Worm (Caenorhabditis elegans) whole organism, L1 larva: ENCODE results near the gene gmeb-1.

Experiments
- C04F5.9 ChIP-seq: sonication (generic microtip); optimal IDR thresholded peaks from 2 replicates; lab custom pipeline; 2016; ENCODE audit warnings: missing genetic modification characterization, missing compliant biosample characterization
- F16B12.6 ChIP-seq: fragments of 150-350 bp; optimal IDR thresholded peaks from 2 replicates; lab custom pipeline; 2014; ENCODE audit warnings: missing biosample characterization, missing genetic modification characterization
- alr-1 ChIP-seq: fragments of 200-800 bp; sonication (Bioruptor generic); optimal IDR thresholded peaks from 2 replicates; lab custom pipeline; 2018; ENCODE audit warnings: borderline replicate concordance, mild to moderate bottlenecking, missing genetic modification characterization, missing compliant biosample characterization
- aly-2 ChIP-seq: fragments of 150-350 bp; optimal IDR thresholded peaks from 2 replicates; lab custom pipeline; 2014; ENCODE audit warnings: missing biosample characterization, missing genetic modification characterization
- blmp-1 ChIP-seq: fragments of 150-350 bp; optimal IDR thresholded peaks from 2 replicates; lab custom pipeline; 2014; ENCODE audit warnings: missing biosample characterization, missing genetic modification characterization
- ceh-63 ChIP-seq: fragments of 200-800 bp; sonication (Bioruptor generic); optimal IDR thresholded peaks from 2 replicates; lab custom pipeline; 2018; ENCODE audit warnings: mild to moderate bottlenecking, missing genetic modification characterization, missing compliant biosample characterization
- ceh-8 ChIP-seq: fragments of 200-800 bp; sonication (Bioruptor generic); optimal IDR thresholded peaks from 2 replicates; lab custom pipeline; 2018; ENCODE audit warnings: mild to moderate bottlenecking, missing genetic modification characterization, moderate library complexity, missing compliant biosample characterization
- ceh-90 ChIP-seq: sonication (generic microtip); optimal IDR thresholded peaks from 2 replicates; lab custom pipeline; 2016; ENCODE audit warnings: missing genetic modification characterization, missing compliant biosample characterization
- ces-1 ChIP-seq: fragments of 150-350 bp; optimal IDR thresholded peaks from 2 replicates; lab custom pipeline; 2014; ENCODE audit warnings: missing biosample characterization, missing genetic modification reagents, missing genetic modification characterization
- dpl-1 ChIP-seq, 3 experiments: fragments of 150-350 bp in 2 of 3; sonication (generic microtip) in 1 of 3; optimal IDR thresholded peaks; 2 replicates each; lab custom pipeline; 2014 to 2017; ENCODE audit warnings: missing biosample characterization in 3 of 3, missing genetic modification characterization in 3 of 3, missing genetic modification reagents in 3 of 3
- efl-1 ChIP-seq, 4 experiments: fragments of 150-350 bp; optimal IDR thresholded peaks in 3 of 4; peaks in 1 of 4; 1 replicate in 1 of 4; 2 replicates in 3 of 4; lab custom pipeline; 2014; ENCODE audit warnings: missing biosample characterization in 2 of 4, missing genetic modification characterization in 2 of 4, missing genetic modification reagents in 2 of 4
- efl-3 ChIP-seq: fragments of 200-800 bp; sonication (Bioruptor generic); optimal IDR thresholded peaks from 2 replicates; lab custom pipeline; 2018; ENCODE audit warnings: mild to moderate bottlenecking, missing genetic modification characterization, missing compliant biosample characterization
- egl-27 ChIP-seq, 2 experiments: fragments of 150-350 bp in 1 of 2; sonication (generic microtip); optimal IDR thresholded peaks; 3 replicates each; lab custom pipeline; 2017 to 2018; ENCODE audit warnings: missing biosample characterization in 2 of 2, missing genetic modification characterization in 2 of 2, missing genetic modification reagents in 2 of 2
- fkh-10 ChIP-seq: sonication (generic microtip); optimal IDR thresholded peaks from 2 replicates; lab custom pipeline; 2017; ENCODE audit warnings: missing biosample characterization, missing genetic modification reagents, missing genetic modification characterization
- fkh-8 ChIP-seq: sonication (generic microtip); optimal IDR thresholded peaks from 2 replicates; lab custom pipeline; 2016; ENCODE audit warnings: mild to moderate bottlenecking, missing genetic modification characterization, missing compliant biosample characterization
- grh-1 ChIP-seq: fragments of 200-800 bp; sonication (Bioruptor generic); IDR thresholded peaks from 2 replicates; pipeline ENCODE4 v1.3.6; 2022; ENCODE audit warnings: missing genetic modification reagents, missing genetic modification characterization, missing compliant biosample characterization
- hpl-2 ChIP-seq: fragments of 150-350 bp; optimal IDR thresholded peaks from 2 replicates; lab custom pipeline; 2014; ENCODE audit warnings: missing biosample characterization, missing genetic modification reagents, missing genetic modification characterization
- irx-1 ChIP-seq: sonication (generic microtip); optimal IDR thresholded peaks from 2 replicates; lab custom pipeline; 2016; ENCODE audit warnings: missing genetic modification characterization, missing compliant biosample characterization
- lin-13 ChIP-seq: fragments of 150-350 bp; optimal IDR thresholded peaks from 2 replicates; lab custom pipeline; 2014; ENCODE audit warnings: missing biosample characterization, missing genetic modification reagents, missing genetic modification characterization
- lin-15B ChIP-seq: fragments of 150-350 bp; sonication (generic microtip); optimal IDR thresholded peaks from 3 replicates; lab custom pipeline; 2014; ENCODE audit warnings: missing biosample characterization, missing genetic modification characterization
- lin-35 ChIP-seq, 2 experiments: fragments of 150-350 bp; optimal IDR thresholded peaks; 2 replicates each; lab custom pipeline; 2014; ENCODE audit warnings: missing biosample characterization in 2 of 2, missing genetic modification characterization in 2 of 2, missing genetic modification reagents in 2 of 2
- lir-3 ChIP-seq: sonication (generic microtip); optimal IDR thresholded peaks from 2 replicates; lab custom pipeline; 2016; ENCODE audit warnings: mild to moderate bottlenecking, missing genetic modification characterization, moderate library complexity, missing compliant biosample characterization; ENCODE audit not compliant: poor library complexity
- lsy-2 ChIP-seq, 2 experiments: fragments of 150-350 bp; optimal IDR thresholded peaks; 2 replicates each; lab custom pipeline; 2014; ENCODE audit warnings: missing biosample characterization in 2 of 2, missing genetic modification characterization in 2 of 2
- mab-9 ChIP-seq: fragments of 200-800 bp; sonication (Bioruptor generic); IDR thresholded peaks from 2 replicates; pipeline ENCODE4 v1.3.6; 2022; ENCODE audit warnings: missing genetic modification reagents, missing genetic modification characterization, missing compliant biosample characterization
- mdl-1 ChIP-seq, 2 experiments: fragments of 150-350 bp; optimal IDR thresholded peaks; 2 replicates each; lab custom pipeline; 2014 to 2017; ENCODE audit warnings: missing biosample characterization in 2 of 2, missing genetic modification characterization in 2 of 2, inconsistent platforms in 1 of 2
- mef-2 ChIP-seq: fragments of 150-350 bp; optimal IDR thresholded peaks from 2 replicates; lab custom pipeline; 2014; ENCODE audit warnings: missing biosample characterization, missing genetic modification characterization
- nhr-11 ChIP-seq: fragments of 150-350 bp; optimal IDR thresholded peaks from 2 replicates; lab custom pipeline; 2014; ENCODE audit warnings: missing biosample characterization, missing genetic modification characterization
- nhr-12 ChIP-seq: sonication (generic microtip); optimal IDR thresholded peaks from 2 replicates; lab custom pipeline; 2017; ENCODE audit warnings: missing biosample characterization, missing genetic modification characterization
- nhr-19 ChIP-seq: fragments of 200-800 bp; sonication (Bioruptor generic); conservative IDR thresholded peaks from 2 replicates; pipeline ENCODE4 v1.3.6; 2022; ENCODE audit warnings: missing genetic modification characterization, missing compliant biosample characterization
- nhr-20 ChIP-seq: sonication (generic microtip); optimal IDR thresholded peaks from 2 replicates; lab custom pipeline; 2016; ENCODE audit warnings: mild to moderate bottlenecking, missing genetic modification characterization, missing compliant biosample characterization
- nhr-237 ChIP-seq: fragments of 150-350 bp; optimal IDR thresholded peaks from 2 replicates; lab custom pipeline; 2014; ENCODE audit warnings: missing biosample characterization, missing genetic modification characterization
- nhr-71 ChIP-seq: sonication (generic microtip); optimal IDR thresholded peaks from 2 replicates; lab custom pipeline; 2016; ENCODE audit warnings: mild to moderate bottlenecking, missing genetic modification characterization, moderate library complexity, missing compliant biosample characterization
- nhr-76 ChIP-seq: sonication (generic microtip); optimal IDR thresholded peaks from 2 replicates; lab custom pipeline; 2017; ENCODE audit warnings: missing biosample characterization, missing genetic modification characterization
- nhr-84 ChIP-seq: sonication (generic microtip); optimal IDR thresholded peaks from 2 replicates; lab custom pipeline; 2017; ENCODE audit warnings: missing biosample characterization, missing genetic modification characterization
- nhr-85 ChIP-seq: sonication (generic microtip); peaks from one replicate; lab custom pipeline; 2016; ENCODE audit warnings: missing genetic modification characterization, inconsistent platforms, missing compliant biosample characterization
- rnt-1 ChIP-seq: sonication (generic microtip); optimal IDR thresholded peaks from 2 replicates; lab custom pipeline; 2016; ENCODE audit warnings: mild to moderate bottlenecking, missing genetic modification characterization, moderate library complexity, missing compliant biosample characterization
- skn-1 ChIP-seq: fragments of 150-350 bp; optimal IDR thresholded peaks from 2 replicates; lab custom pipeline; 2014; ENCODE audit warnings: missing biosample characterization, missing genetic modification characterization
- snu-23 ChIP-seq: sonication (generic microtip); optimal IDR thresholded peaks from 2 replicates; lab custom pipeline; 2016; ENCODE audit warnings: missing genetic modification characterization, missing compliant biosample characterization
- sox-4 ChIP-seq: sonication (generic microtip); optimal IDR thresholded peaks from 2 replicates; lab custom pipeline; 2016; ENCODE audit warnings: missing genetic modification characterization, missing compliant biosample characterization
- sup-37 ChIP-seq: fragments of 200-800 bp; sonication (Bioruptor generic); optimal IDR thresholded peaks from 2 replicates; lab custom pipeline; 2018; ENCODE audit warnings: mild to moderate bottlenecking, missing genetic modification characterization, missing compliant biosample characterization
- tlp-1 ChIP-seq: fragments of 150-350 bp; optimal IDR thresholded peaks from 2 replicates; lab custom pipeline; 2014; ENCODE audit warnings: missing biosample characterization, missing genetic modification characterization
- unc-86 ChIP-seq: sonication (generic microtip); optimal IDR thresholded peaks from 2 replicates; lab custom pipeline; 2016; ENCODE audit warnings: missing genetic modification characterization, missing compliant biosample characterization
- vab-15 ChIP-seq: sonication (generic microtip); optimal IDR thresholded peaks from 2 replicates; lab custom pipeline; 2017; ENCODE audit warnings: missing genotype, mild to moderate bottlenecking, missing genetic modification characterization, missing compliant biosample characterization
- zip-4 ChIP-seq: fragments of 200-800 bp; sonication (Bioruptor generic); optimal IDR thresholded peaks from 2 replicates; lab custom pipeline; 2018; ENCODE audit warnings: mild to moderate bottlenecking, missing genetic modification characterization, moderate library complexity, missing compliant biosample characterization

The gmeb-1 gene

ce11 chrII:18787-19186, 551 bp upstream of the gmeb-1 start (continued):
- TF ChIP-seq rnt-1 (tag; lab: Kevin White, UChicago) (peak; percentile 64), nhr-12 (tag; lab: Kevin White, UChicago) (no peak), fkh-8 (peak; percentile 83), fkh-10 (GFP tag; lab: Kevin White, UChicago) (peak; percentile 23), alr-1 (no peak), vab-15 (tag; lab: Kevin White, UChicago) (peak; percentile 30), F16B12.6 (tag; lab: Kevin White, UChicago) (peak; percentile 44), dpl-1 (GFP tag; optimal IDR thresholded peaks at IDR 0.05; lab: Kevin White, UChicago) (peak; percentile 48 to 63 (median 53)), snu-23 (peak; percentile 83), hpl-2 (GFP tag; lab: Kevin White, UChicago) (no peak), skn-1 (tag; lab: Kevin White, UChicago) (peak; percentile 59), grh-1 (GFP tag; lab: Robert Waterston, UW) (peak; percentile 60; the same call in 1 of the 2 replicates), efl-3 (GFP tag; lab: Kevin White, UChicago) (no peak), lsy-2 (tag; optimal IDR thresholded peaks at IDR 0.05; lab: Kevin White, UChicago) (peak; percentile 51 to 64), egl-27 (tag; optimal IDR thresholded peaks at IDR 0.05; lab: Kevin White, UChicago) (peak in 1 of 2 experiments; percentile 17), unc-86 (tag; lab: Kevin White, UChicago) (peak; percentile 59), mef-2 (no peak), lin-15B (tag; lab: Kevin White, UChicago) (peak; percentile 5), lir-3 (tag; lab: Kevin White, UChicago) (no peak), blmp-1 (tag; lab: Kevin White, UChicago) (peak; percentile 56), nhr-85 (peak; percentile 78), lin-35 (GFP tag; optimal IDR thresholded peaks at IDR 0.05; lab: Kevin White, UChicago) (peak; percentile 77 to 80), tlp-1 (no peak), nhr-237 (tag; lab: Kevin White, UChicago) (peak; percentile 4), C04F5.9 (tag; lab: Kevin White, UChicago) (peak; percentile 43), nhr-71 (peak; percentile 81), nhr-84 (no peak), mdl-1 (tag; optimal IDR thresholded peaks at IDR 0.05; lab: Kevin White, UChicago) (peak in 1 of 2 experiments; percentile 81), zip-4 (GFP tag; lab: Kevin White, UChicago) (no peak), aly-2 (tag; lab: Kevin White, UChicago) (no peak), mab-9 (no peak), ceh-8 (GFP tag; lab: Kevin White, UChicago) (peak; percentile 26), lin-13 (GFP tag; lab: Kevin White, UChicago) (peak; percentile 32), ces-1 (GFP tag; lab: Kevin White, UChicago) (no peak), nhr-20 (tag; lab: Kevin White, UChicago) (peak; percentile 71), irx-1 (tag; lab: Kevin White, UChicago) (no peak), sup-37 (no peak), nhr-11 (tag; lab: Kevin White, UChicago) (no peak), sox-4 (tag; lab: Kevin White, UChicago) (no peak), ceh-90 (tag; lab: Kevin White, UChicago) (no peak)

ce11 chrII:21953-22352, 2.6 kb downstream of the gmeb-1 start:
- TF ChIP-seq nhr-19 (GFP tag; lab: Robert Waterston, UW) (no peak), ceh-63 (no peak), unc-86 (tag; lab: Kevin White, UChicago) (no peak), irx-1 (tag; lab: Kevin White, UChicago) (no peak), nhr-76 (no peak), efl-1 (optimal IDR thresholded peaks at IDR 0.05; lab: Kevin White, UChicago) (no peak), efl-1 (GFP tag; optimal IDR thresholded peaks at IDR 0.05 in 1 of 2; lab: Kevin White, UChicago) (peak in 1 of 2 experiments; percentile 80), ces-1 (GFP tag; lab: Kevin White, UChicago) (no peak), egl-27 (tag; optimal IDR thresholded peaks at IDR 0.05; lab: Kevin White, UChicago) (no peak), nhr-85 (peak; percentile 59)
